Fruit fly (Drosophila melanogaster): ENCODE measurements around the gene CG4098.

The CG4098 gene

dm6 chr3L:16647578-16648113 is 38.5 kb upstream of the CG4098 start, which contains the start of gene Abl (continued):
- peak; percentile 41 for TF ChIP-seq CG7839 (tag; optimal IDR thresholded peaks at IDR 0.05)
- no peak for TF ChIP-seq Sox100B (GFP tag; optimal IDR thresholded peaks at IDR 0.05)
- TF ChIP-seq Doc2 (GFP tag; IDR thresholded peaks at IDR 0.05) = no peak
- no peak for TF ChIP-seq Rx (GFP tag; IDR thresholded peaks at IDR 0.05)
- peak; percentile 73; the same call in 1 of the 2 replicates for TF ChIP-seq inv (GFP tag; IDR thresholded peaks at IDR 0.05; ENCODE audit: partially characterized antibody)
- peak; percentile 14 for TF ChIP-seq scrt (GFP tag; optimal IDR thresholded peaks at IDR 0.05)
- peak; percentile 64 for TF ChIP-seq CG1792 (GFP tag; optimal IDR thresholded peaks at IDR 0.05)
- TF ChIP-seq CG15479 (GFP tag; optimal IDR thresholded peaks at IDR 0.05) = no peak
- TF ChIP-seq ttk (GFP tag; IDR thresholded peaks at IDR 0.05) = no peak
- no peak for TF ChIP-seq Oaz (GFP tag; IDR thresholded peaks at IDR 0.05)
- TF ChIP-seq CG6765 (GFP tag; optimal IDR thresholded peaks at IDR 0.05) = peak; percentile 33
- peak; percentile 52 for TF ChIP-seq CG13424 (tag; optimal IDR thresholded peaks at IDR 0.05)
- TF ChIP-seq CG1647 (GFP tag; optimal IDR thresholded peaks at IDR 0.05) = peak; percentile 82
- no peak; the same call in 2 of the 3 replicates for TF ChIP-seq H15 (GFP tag; IDR thresholded peaks at IDR 0.05)
- peak; percentile 72 for TF ChIP-seq ems (GFP tag; optimal IDR thresholded peaks at IDR 0.05)
- no peak for TF ChIP-seq schlank (tag; optimal IDR thresholded peaks at IDR 0.05)
- no peak for TF ChIP-seq Ada2b (GFP tag; IDR thresholded peaks at IDR 0.05)
- TF ChIP-seq slou (GFP tag; optimal IDR thresholded peaks at IDR 0.05) = peak; percentile 29
- TF ChIP-seq CG16779 (GFP tag; IDR thresholded peaks at IDR 0.05) = peak; percentile 65; the same call in 1 of the 2 replicates
- TF ChIP-seq dmrt99B (tag; optimal IDR thresholded peaks at IDR 0.05) = no peak
- TF ChIP-seq NC2α (GFP tag; optimal IDR thresholded peaks at IDR 0.05) = peak; percentile 60
- peak in 1 of 2 experiments; percentile 50 for TF ChIP-seq crp (GFP tag; optimal IDR thresholded peaks at IDR 0.05)
- no peak for TF ChIP-seq CG6175 (GFP tag; IDR thresholded peaks at IDR 0.05)
- no peak for TF ChIP-seq aop (GFP tag; IDR thresholded peaks at IDR 0.05)
- TF ChIP-seq mld (GFP tag; IDR thresholded peaks at IDR 0.05; ENCODE audit: partially characterized antibody) = peak; percentile 62; the same call in 1 of the 3 replicates
- no peak for TF ChIP-seq D19B (GFP tag; optimal IDR thresholded peaks at IDR 0.05)
- TF ChIP-seq Bteb2 (GFP tag; optimal IDR thresholded peaks at IDR 0.05) = peak; percentile 73
- TF ChIP-seq ssp (GFP tag; IDR thresholded peaks at IDR 0.05) = peak; percentile 50; the same call in 1 of the 2 replicates
- TF ChIP-seq CG9797 (GFP tag; optimal IDR thresholded peaks at IDR 0.05) = peak; percentile 98
- TF ChIP-seq TFAM (GFP tag; optimal IDR thresholded peaks at IDR 0.05) = no peak
- peak; percentile 0 for TF ChIP-seq CG4328 (GFP tag; optimal IDR thresholded peaks at IDR 0.05)
- TF ChIP-seq CG7987 (GFP tag; optimal IDR thresholded peaks at IDR 0.05) = peak; percentile 78
- peak; percentile 91 for TF ChIP-seq sd (tag; optimal IDR thresholded peaks at IDR 0.05)
- peak; percentile 76 for TF ChIP-seq ci (GFP tag; IDR thresholded peaks at IDR 0.05)
- peak; percentile 41 for TF ChIP-seq tap (tag; optimal IDR thresholded peaks at IDR 0.05)
- no peak for TF ChIP-seq peb (GFP tag; IDR thresholded peaks at IDR 0.05)
- TF ChIP-seq CG6689 (GFP tag; IDR thresholded peaks at IDR 0.05) = no peak
- TF ChIP-seq fru (optimal IDR thresholded peaks at IDR 0.05) = no peak
- TF ChIP-seq Sry-δ (GFP tag; optimal IDR thresholded peaks at IDR 0.05) = peak; percentile 88
- TF ChIP-seq Hmx (GFP tag; optimal IDR thresholded peaks at IDR 0.05) = no peak
- peak; percentile 67 for TF ChIP-seq NC2β (GFP tag; optimal IDR thresholded peaks at IDR 0.05)
- peak; percentile 53 for TF ChIP-seq eyg (GFP tag; optimal IDR thresholded peaks at IDR 0.05)
- TF ChIP-seq CG12942 (GFP tag; optimal IDR thresholded peaks at IDR 0.05) = peak; percentile 51
- TF ChIP-seq CG8478 (optimal IDR thresholded peaks at IDR 0.05) = no peak
- peak; percentile 88 for TF ChIP-seq CG6791 (GFP tag; IDR thresholded peaks at IDR 0.05; ENCODE audit: partially characterized antibody)
- TF ChIP-seq stwl (tag; optimal IDR thresholded peaks at IDR 0.05) = peak; percentile 97
- TF ChIP-seq CG16815 (GFP tag; optimal IDR thresholded peaks at IDR 0.05) = peak; percentile 22
- no peak for TF ChIP-seq Awh (GFP tag; IDR thresholded peaks at IDR 0.05)
- TF ChIP-seq ac (GFP tag; optimal IDR thresholded peaks at IDR 0.05) = no peak
- no peak for TF ChIP-seq CG10431 (GFP tag; optimal IDR thresholded peaks at IDR 0.05)
- TF ChIP-seq chn (GFP tag; optimal IDR thresholded peaks at IDR 0.05) = peak; percentile 58
- peak; percentile 35 for TF ChIP-seq pnt (GFP tag; optimal IDR thresholded peaks at IDR 0.05)
